Worm (Caenorhabditis elegans): ENCODE measurements around the gene spp-29.

The spp-29 gene

DNA sequence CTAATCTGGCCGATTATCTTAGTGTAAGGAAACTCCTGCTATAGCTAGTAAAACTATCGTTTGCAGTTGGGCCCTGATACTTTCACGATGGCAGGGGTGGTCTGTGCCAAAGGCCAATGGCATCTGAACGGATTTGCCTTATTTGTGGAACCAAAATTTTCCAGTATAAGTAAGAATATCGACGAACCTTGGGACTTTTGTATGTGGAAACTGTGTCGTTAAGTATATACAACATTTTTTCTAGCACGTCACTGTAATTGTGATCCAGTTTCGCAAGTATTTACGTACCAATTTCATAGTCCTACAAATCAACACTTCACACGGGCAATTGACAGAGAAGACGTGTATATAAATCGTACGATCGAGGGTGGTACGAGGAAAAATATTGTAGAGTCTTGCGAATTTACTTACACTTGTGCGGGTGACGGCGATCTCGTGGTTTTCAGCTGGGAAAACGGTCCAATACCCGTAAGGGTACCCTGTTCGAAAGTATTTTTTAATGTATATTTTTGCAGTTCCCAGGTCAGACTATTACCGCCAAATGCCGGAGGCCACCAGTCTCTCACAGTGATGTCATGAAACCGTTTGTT, 9.7 kb upstream of the spp-29 start:
- TF ChIP-seq aha-1 (tag) (peak; percentile 92), daf-19 (GFP tag; conservative IDR thresholded peaks at IDR 0.05) (no peak), unc-62 (GFP tag; optimal IDR thresholded peaks at IDR 0.05 in 1 of 2) (peak in 1 of 2 experiments; percentile 94), unc-62 (tag; optimal IDR thresholded peaks at IDR 0.05) (no peak)

DNA sequence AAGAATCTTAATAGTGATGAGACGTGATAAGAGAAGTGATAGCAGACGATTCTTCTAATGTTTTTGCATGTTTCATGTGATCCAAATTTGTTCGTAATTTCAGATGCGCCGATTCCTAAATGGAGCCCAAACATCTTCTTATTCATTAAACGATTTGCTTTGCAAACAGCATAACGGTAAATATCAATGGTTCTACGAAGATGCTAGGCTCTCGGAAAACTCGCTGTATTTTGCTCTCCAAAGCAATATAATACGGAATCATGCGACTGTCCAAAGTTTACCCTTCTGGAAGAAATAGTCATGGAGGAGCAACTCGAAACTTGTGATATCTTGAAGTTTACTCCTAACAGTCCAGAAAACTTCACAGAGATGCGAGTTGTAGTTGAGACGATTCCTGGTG, 9.2 kb upstream of the spp-29 start, which contains the start of gene W06D12.6:
Gene W06D12.6 (plus strand): TSS at position 301 of the 400 bp plus-strand sequence.
- no peak for TF ChIP-seq saeg-2 (GFP tag; IDR thresholded peaks at IDR 0.05)
- no peak for TF ChIP-seq vab-7 (GFP tag; IDR thresholded peaks at IDR 0.05)
- TF ChIP-seq lir-3 (tag; optimal IDR thresholded peaks at IDR 0.05) = no peak
- no peak for TF ChIP-seq nhr-41 (GFP tag; IDR thresholded peaks at IDR 0.05)
- TF ChIP-seq Y105C5A.15 (GFP tag; IDR thresholded peaks at IDR 0.05) = no peak
- no peak for TF ChIP-seq snpc-1.2 (GFP tag; IDR thresholded peaks at IDR 0.05)
- TF ChIP-seq ceh-28 (tag; optimal IDR thresholded peaks at IDR 0.05) = no peak
- TF ChIP-seq dmd-9 (GFP tag; IDR thresholded peaks at IDR 0.05) = no peak
- no peak for TF ChIP-seq mes-2 (tag; optimal IDR thresholded peaks at IDR 0.05; ENCODE audit: poor library complexity, severe bottlenecking)
- TF ChIP-seq aha-1 (tag) = no peak
- no peak for TF ChIP-seq spr-3 (GFP tag; optimal IDR thresholded peaks at IDR 0.05)
- TF ChIP-seq nhr-48 (tag; optimal IDR thresholded peaks at IDR 0.05) = no peak
- TF ChIP-seq daf-8 (GFP tag; IDR thresholded peaks at IDR 0.05) = no peak

DNA sequence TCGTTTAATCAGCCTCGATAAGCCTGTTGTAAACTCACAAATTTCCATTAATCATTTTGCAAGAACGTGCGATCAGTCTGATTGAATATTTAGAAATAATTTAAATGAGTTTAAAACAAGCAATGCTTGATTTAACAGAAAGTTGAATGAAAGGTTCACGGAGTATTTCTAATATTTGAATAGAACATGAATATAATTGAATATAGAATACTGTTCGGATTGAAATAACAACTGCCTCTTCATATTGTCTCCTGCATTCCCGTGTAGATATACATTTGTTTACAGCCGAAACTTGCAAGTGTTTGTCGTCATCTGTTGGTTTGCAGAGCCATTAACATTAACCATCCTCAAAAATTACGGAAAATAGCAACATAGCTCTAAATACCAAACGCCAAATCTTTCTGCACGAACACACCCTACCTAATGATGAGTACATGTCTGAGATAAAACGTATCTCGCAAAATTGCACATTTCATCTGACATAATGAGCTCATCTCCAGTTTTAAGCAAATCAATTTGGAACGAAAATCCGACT, 4.1 kb upstream of the spp-29 start, which contains the start of the genes Y26G10.5 and srh-32:
Gene Y26G10.5 (minus strand): TSS at position 101 of the 535 bp plus-strand sequence.
Gene srh-32 (plus strand): TSS at position 485 of the 535 bp plus-strand sequence.
- TF ChIP-seq dmd-8 (GFP tag; IDR thresholded peaks at IDR 0.05) (no peak), aha-1 (tag) (peak; percentile 55), tra-1 (GFP tag; IDR thresholded peaks at IDR 0.05) (no peak)

DNA sequence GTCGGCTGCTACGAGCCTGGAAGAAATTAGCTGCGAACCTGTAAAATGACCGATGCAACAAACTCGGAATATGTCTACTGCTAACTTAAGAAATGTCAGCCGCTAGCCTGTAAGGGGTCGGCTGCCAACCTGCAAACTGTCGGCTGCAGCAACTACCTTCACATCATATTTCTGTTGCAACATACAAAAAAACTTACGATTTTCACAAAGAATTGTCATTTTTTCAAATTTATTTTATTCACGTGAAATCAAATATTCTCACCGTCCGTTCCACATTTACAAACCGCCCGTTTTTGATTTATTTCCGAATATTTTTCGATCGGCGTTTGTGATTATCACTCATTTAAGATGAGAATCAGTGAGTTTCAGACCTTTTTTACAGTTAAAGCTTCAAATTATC, 3.0 kb upstream of the spp-29 start, which contains the start of gene Y26G10.6:
Gene Y26G10.6 (plus strand): TSS at position 301 of the 400 bp plus-strand sequence.
- TF ChIP-seq unc-130 (GFP tag; optimal IDR thresholded peaks at IDR 0.05) (no peak), snpc-1.2 (GFP tag; IDR thresholded peaks at IDR 0.05) (no peak), dpl-1 (GFP tag; optimal IDR thresholded peaks at IDR 0.05) (no peak), nhr-48 (tag; optimal IDR thresholded peaks at IDR 0.05) (no peak), snpc-4 (tag; optimal IDR thresholded peaks at IDR 0.05) (no peak), gei-8 (GFP tag; optimal IDR thresholded peaks at IDR 0.05) (no peak), mep-1 (tag; optimal IDR thresholded peaks at IDR 0.05) (no peak)

DNA sequence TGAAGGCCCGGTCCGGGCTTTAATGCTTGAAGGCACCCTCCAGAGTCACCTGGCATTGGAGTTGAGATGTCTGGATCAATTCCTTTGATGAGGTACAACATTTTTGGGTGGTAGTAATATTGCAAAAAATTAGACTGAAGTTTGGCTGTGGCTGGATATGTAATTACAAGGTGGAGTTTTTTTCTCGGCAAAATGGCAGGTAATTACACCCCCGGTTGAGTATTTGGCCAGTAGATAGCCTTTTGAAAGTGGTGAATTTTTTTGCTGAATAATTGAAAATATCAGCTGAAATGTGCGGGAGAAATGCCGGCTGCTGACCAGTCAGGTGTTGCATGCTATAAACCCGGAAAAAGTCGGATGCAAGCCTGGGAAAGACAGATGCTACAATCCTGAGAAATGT, 2.4 kb upstream of the spp-29 start, which contains the start of gene Y26G10.4:
Gene Y26G10.4 (minus strand): TSS at position 101 of the 400 bp plus-strand sequence.
- TF ChIP-seq mes-2 (tag; optimal IDR thresholded peaks at IDR 0.05; ENCODE audit: poor library complexity, severe bottlenecking) = no peak
- TF ChIP-seq ces-1 (GFP tag; optimal IDR thresholded peaks at IDR 0.05) = no peak
- no peak for TF ChIP-seq mdt-29 (GFP tag; IDR thresholded peaks at IDR 0.05)
- TF ChIP-seq nhr-10 (tag; optimal IDR thresholded peaks at IDR 0.05) = no peak
- TF ChIP-seq unc-62 (GFP tag; optimal IDR thresholded peaks at IDR 0.05 in 1 of 2) = no peak
- no peak for TF ChIP-seq unc-62 (tag; optimal IDR thresholded peaks at IDR 0.05)
- no peak for TF ChIP-seq set-16 (GFP tag; IDR thresholded peaks at IDR 0.05)
- no peak for TF ChIP-seq lir-3 (tag; optimal IDR thresholded peaks at IDR 0.05)
- no peak for TF ChIP-seq mxl-3 (GFP tag; optimal IDR thresholded peaks at IDR 0.05)
- TF ChIP-seq ZK546.5 (tag; optimal IDR thresholded peaks at IDR 0.05) = no peak
- no peak for TF ChIP-seq spr-3 (GFP tag; optimal IDR thresholded peaks at IDR 0.05)
- TF ChIP-seq madf-5 (GFP tag; IDR thresholded peaks at IDR 0.05) = no peak
- no peak for TF ChIP-seq hmg-1.1 (GFP tag; IDR thresholded peaks at IDR 0.05)
- TF ChIP-seq F49E8.2 (tag; optimal IDR thresholded peaks at IDR 0.05; ENCODE audit: borderline replicate concordance) = no peak
- no peak for TF ChIP-seq zfp-3 (GFP tag; conservative IDR thresholded peaks at IDR 0.05)
- no peak for TF ChIP-seq tag-97 (GFP tag; IDR thresholded peaks at IDR 0.05)
- no peak for TF ChIP-seq duxl-1 (tag; optimal IDR thresholded peaks at IDR 0.05; ENCODE audit: poor library complexity)
- TF ChIP-seq F26F4.8 (GFP tag; conservative IDR thresholded peaks at IDR 0.05) = no peak
- no peak for TF ChIP-seq fkh-10 (GFP tag; optimal IDR thresholded peaks at IDR 0.05)
- TF ChIP-seq ceh-62 (tag; optimal IDR thresholded peaks at IDR 0.05) = no peak

Measured in whole organism, L4 larva.